Fruit fly (Drosophila melanogaster): Measurements from ENCODE around the gene CG42870.
"Not testable (repeated sequence)": the region's sequence is repeated elsewhere in the genome, so short reads cannot be mapped to it uniquely, and the experiment has no call there.

dm6 chr3R:21736196-21736595 lies 968 bp downstream of the CG42870 start, which contains the start of gene Sfp93F:
- not testable (repeated sequence) for TF ChIP-seq ttk, insv, h, Sin3A, Myc (optimal IDR thresholded peaks at IDR 0.05)
